Fruit fly (Drosophila melanogaster) whole organism, embryonic: ENCODE measurements around the gene Ssadh.

Experiments
- B-H1 ChIP-seq: fragments of 200-800 bp; sonication (Bioruptor generic); IDR thresholded peaks from 3 replicates; pipeline ENCODE4 v1.3.6; 2022; ENCODE audit warnings: missing biosample characterization, missing genetic modification characterization
- B-H2 ChIP-seq: fragments of 200-800 bp; sonication (Bioruptor generic); optimal IDR thresholded peaks from 2 replicates; lab custom pipeline; 2018; ENCODE audit warnings: missing biosample characterization, mild to moderate bottlenecking, missing genetic modification characterization
- CG10209 ChIP-seq: fragments of 200-800 bp; sonication (Bioruptor generic); optimal IDR thresholded peaks from 3 replicates; lab custom pipeline; 2017; ENCODE audit warnings: missing biosample characterization, mild to moderate bottlenecking, missing genetic modification characterization, missing genetic modification reagents
- CG1024 ChIP-seq: fragments of 200-800 bp; sonication (Bioruptor generic); IDR thresholded peaks from 2 replicates; pipeline ENCODE4 v1.3.6; 2022; ENCODE audit warnings: missing biosample characterization, missing genetic modification characterization
- CG10654 ChIP-seq: fragments of 200-800 bp; sonication (Bioruptor generic); optimal IDR thresholded peaks from 2 replicates; lab custom pipeline; 2016; ENCODE audit warnings: missing biosample characterization, missing genetic modification characterization
- CG11398 ChIP-seq: fragments of 200-800 bp; sonication (Bioruptor generic); optimal IDR thresholded peaks from 2 replicates; lab custom pipeline; 2016; ENCODE audit warnings: missing biosample characterization, missing genetic modification characterization
- CG11560 ChIP-seq: fragments of 200-800 bp; sonication (Bioruptor generic); IDR thresholded peaks from 3 replicates; pipeline ENCODE4 v1.3.6; 2022; ENCODE audit warnings: missing biosample characterization, missing genetic modification characterization
- CG12071 ChIP-seq: fragments of 200-800 bp; sonication (Bioruptor generic); optimal IDR thresholded peaks from 3 replicates; lab custom pipeline; 2018; ENCODE audit warnings: missing biosample characterization, mild to moderate bottlenecking, missing genetic modification characterization
- CG13424 ChIP-seq: fragments of 200-800 bp; sonication (Bioruptor generic); optimal IDR thresholded peaks from 2 replicates; lab custom pipeline; 2019; ENCODE audit warnings: missing biosample characterization, mild to moderate bottlenecking, missing genetic modification characterization, moderate library complexity
- CG1602 ChIP-seq: fragments of 200-800 bp; sonication (Bioruptor generic); optimal IDR thresholded peaks from 3 replicates; lab custom pipeline; 2016; ENCODE audit warnings: missing biosample characterization, missing genetic modification characterization
- CG17568 ChIP-seq: fragments of 200-800 bp; sonication (Bioruptor generic); optimal IDR thresholded peaks from 2 replicates; lab custom pipeline; 2018; ENCODE audit warnings: missing biosample characterization, mild to moderate bottlenecking, missing genetic modification characterization, moderate library complexity
- CG2116 ChIP-seq: fragments of 200-800 bp; sonication (Bioruptor generic); optimal IDR thresholded peaks from 3 replicates; lab custom pipeline; 2018; ENCODE audit warnings: missing biosample characterization, mild to moderate bottlenecking, missing genetic modification characterization
- CG2129 ChIP-seq: fragments of 200-800 bp; sonication (Bioruptor generic); IDR thresholded peaks from 2 replicates; pipeline ENCODE4 v1.3.6; 2022; ENCODE audit warnings: missing biosample characterization, missing genetic modification characterization; ENCODE audit not compliant: partially characterized antibody
- CG30020 ChIP-seq: fragments of 200-800 bp; optimal IDR thresholded peaks from 2 replicates; lab custom pipeline; 2019; ENCODE audit warnings: missing biosample characterization, mild to moderate bottlenecking, missing genetic modification characterization, moderate library complexity
- CG30431 ChIP-seq: fragments of 200-800 bp; sonication (Bioruptor generic); optimal IDR thresholded peaks from 2 replicates; lab custom pipeline; 2017; ENCODE audit warnings: missing biosample characterization, missing genetic modification characterization
- CG31441 ChIP-seq: fragments of 200-800 bp; sonication (Bioruptor generic); IDR thresholded peaks from 2 replicates; pipeline ENCODE4 v1.3.6; 2022; ENCODE audit warnings: missing biosample characterization, missing genetic modification characterization
- CG33213 ChIP-seq: fragments of 200-800 bp; sonication (Bioruptor generic); optimal IDR thresholded peaks from 3 replicates; lab custom pipeline; 2016; ENCODE audit warnings: missing biosample characterization, missing genetic modification characterization
- CG5953 ChIP-seq: fragments of 200-800 bp; sonication (Bioruptor generic); IDR thresholded peaks from 2 replicates; pipeline ENCODE4 v1.3.6; 2022; ENCODE audit warnings: missing biosample characterization, missing genetic modification characterization
- CG6175 ChIP-seq: fragments of 200-800 bp; sonication (Bioruptor generic); IDR thresholded peaks from 3 replicates; pipeline ENCODE4 v1.3.6; 2022; ENCODE audit warnings: missing biosample characterization, missing genetic modification characterization
- CG8478 ChIP-seq: fragments of >200 bp; optimal IDR thresholded peaks from 2 replicates; lab custom pipeline; 2018
- Chrac-16 ChIP-seq: fragments of 200-800 bp; sonication (Bioruptor generic); optimal IDR thresholded peaks from 3 replicates; lab custom pipeline; 2016; ENCODE audit warnings: missing biosample characterization, missing genetic modification characterization
- Dfd ChIP-seq, 2 experiments: fragments of >200 bp; optimal IDR thresholded peaks; 2 replicates each; lab custom pipeline; 2017; ENCODE audit warnings: missing biosample characterization in 2 of 2, missing genetic modification characterization in 2 of 2
- Eip74EF ChIP-seq, 2 experiments: fragments of 200-800 bp in 1 of 2; fragments of >200 bp in 1 of 2; sonication (Bioruptor generic) in 1 of 2; optimal IDR thresholded peaks; 2 replicates each; lab custom pipeline; 2017 to 2019; ENCODE audit warnings: missing biosample characterization in 2 of 2, missing genetic modification characterization in 2 of 2, mild to moderate bottlenecking in 1 of 2, moderate library complexity in 1 of 2
- HLHmδ ChIP-seq: fragments of 200-800 bp; sonication (Bioruptor generic); optimal IDR thresholded peaks from 2 replicates; lab custom pipeline; 2018; ENCODE audit warnings: missing biosample characterization, mild to moderate bottlenecking, missing genetic modification characterization, moderate library complexity
- Hr3 ChIP-seq: fragments of 200-800 bp; sonication (Bioruptor generic); optimal IDR thresholded peaks from 3 replicates; lab custom pipeline; 2016; ENCODE audit warnings: missing biosample characterization, missing genetic modification characterization
- Lim3 ChIP-seq: fragments of 200-800 bp; sonication (Bioruptor generic); IDR thresholded peaks from 2 replicates; pipeline ENCODE4 v1.3.6; 2022; ENCODE audit warnings: missing biosample characterization, missing genetic modification characterization
- Mad ChIP-seq: fragments of 200-800 bp; sonication (Bioruptor generic); optimal IDR thresholded peaks from 2 replicates; lab custom pipeline; 2016; ENCODE audit warnings: missing biosample characterization, missing genetic modification characterization
- NfI ChIP-seq: fragments of 200-800 bp; sonication (Bioruptor generic); optimal IDR thresholded peaks from 3 replicates; lab custom pipeline; 2018; ENCODE audit warnings: missing biosample characterization, mild to moderate bottlenecking, missing genetic modification characterization, moderate library complexity
- Pdp1 ChIP-seq, 2 experiments: fragments of 200-800 bp; sonication (Bioruptor generic); optimal IDR thresholded peaks; 3 replicates each; lab custom pipeline; 2016; ENCODE audit warnings: missing biosample characterization in 2 of 2, missing genetic modification characterization in 2 of 2, mild to moderate bottlenecking in 1 of 2, moderate library complexity in 1 of 2
- Rfx ChIP-seq: fragments of 200-800 bp; sonication (Bioruptor generic); IDR thresholded peaks from 2 replicates; pipeline ENCODE4 v1.3.6; 2022; ENCODE audit warnings: missing biosample characterization, missing genetic modification characterization
- Ssrp ChIP-seq: fragments of 200-800 bp; sonication (Bioruptor generic); optimal IDR thresholded peaks from 2 replicates; lab custom pipeline; 2018; ENCODE audit warnings: missing biosample characterization, mild to moderate bottlenecking, missing genetic modification characterization, moderate library complexity
- btn ChIP-seq: fragments of 200-800 bp; sonication (Bioruptor generic); optimal IDR thresholded peaks from 2 replicates; lab custom pipeline; 2016; ENCODE audit warnings: missing biosample characterization, missing genetic modification characterization
- chif ChIP-seq, 2 experiments: fragments of 200-800 bp; sonication (Bioruptor generic); optimal IDR thresholded peaks; 3 replicates each; lab custom pipeline; 2016; ENCODE audit warnings: missing biosample characterization in 2 of 2, missing genetic modification characterization in 2 of 2
- chm ChIP-seq: fragments of 200-800 bp; sonication (Bioruptor generic); IDR thresholded peaks from 2 replicates; pipeline ENCODE4 v1.3.6; 2022; ENCODE audit warnings: missing biosample characterization, missing genetic modification characterization
- croc ChIP-seq: fragments of 200-800 bp; sonication (Bioruptor generic); conservative IDR thresholded peaks from 3 replicates; pipeline ENCODE4 v1.3.6; 2022; ENCODE audit warnings: missing biosample characterization, missing genetic modification characterization
- disco-r ChIP-seq: fragments of 200-800 bp; sonication (Bioruptor generic); optimal IDR thresholded peaks from 2 replicates; lab custom pipeline; 2016; ENCODE audit warnings: missing biosample characterization, missing genetic modification characterization
- dmrt11E ChIP-seq: fragments of 200-800 bp; sonication (Bioruptor generic); optimal IDR thresholded peaks from 3 replicates; lab custom pipeline; 2018; ENCODE audit warnings: missing biosample characterization, mild to moderate bottlenecking, missing genetic modification characterization, moderate library complexity
- gcm ChIP-seq: fragments of 200-800 bp; sonication (Bioruptor generic); optimal IDR thresholded peaks from 2 replicates; lab custom pipeline; 2019; ENCODE audit warnings: missing biosample characterization, mild to moderate bottlenecking, missing genetic modification characterization, moderate library complexity
- grau ChIP-seq: fragments of 200-800 bp; optimal IDR thresholded peaks from 3 replicates; lab custom pipeline; 2019; ENCODE audit warnings: missing biosample characterization, mild to moderate bottlenecking, missing genetic modification characterization, moderate library complexity
- grn ChIP-seq: fragments of 200-800 bp; sonication (Bioruptor generic); optimal IDR thresholded peaks from 3 replicates; lab custom pipeline; 2017; ENCODE audit warnings: missing biosample characterization, missing genetic modification characterization
- ham ChIP-seq: fragments of 200-800 bp; sonication (Bioruptor generic); IDR thresholded peaks from 2 replicates; pipeline ENCODE4 v1.3.6; 2022; ENCODE audit warnings: missing biosample characterization, missing genetic modification characterization
- hb ChIP-seq: fragments of 200-800 bp; sonication (Bioruptor generic); IDR thresholded peaks from 3 replicates; pipeline ENCODE4 v1.3.6; 2022; ENCODE audit warnings: missing biosample characterization, missing genetic modification characterization; ENCODE audit not compliant: partially characterized antibody
- knrl ChIP-seq: fragments of 200-800 bp; sonication (Bioruptor generic); IDR thresholded peaks from 3 replicates; pipeline ENCODE4 v1.3.6; 2022; ENCODE audit warnings: missing biosample characterization, missing genetic modification characterization; ENCODE audit not compliant: partially characterized antibody
- nau ChIP-seq: fragments of 200-800 bp; sonication (Bioruptor generic); optimal IDR thresholded peaks from 3 replicates; lab custom pipeline; 2017; ENCODE audit warnings: missing biosample characterization, mild to moderate bottlenecking, missing genetic modification characterization, missing genetic modification reagents
- nerfin-1 ChIP-seq: fragments of 200-800 bp; sonication (Bioruptor generic); optimal IDR thresholded peaks from 3 replicates; lab custom pipeline; 2019; ENCODE audit warnings: missing biosample characterization, mild to moderate bottlenecking, missing genetic modification characterization, moderate library complexity
- phol ChIP-seq: fragments of 200-800 bp; sonication (Bioruptor generic); optimal IDR thresholded peaks from 3 replicates; lab custom pipeline; 2018; ENCODE audit warnings: missing biosample characterization, mild to moderate bottlenecking, missing genetic modification characterization, moderate library complexity
- pzg ChIP-seq: fragments of 200-800 bp; sonication (Bioruptor generic); optimal IDR thresholded peaks from 3 replicates; lab custom pipeline; 2018; ENCODE audit warnings: missing biosample characterization, mild to moderate bottlenecking, missing genetic modification characterization, moderate library complexity
- repo ChIP-seq: fragments of 200-800 bp; sonication (Bioruptor generic); optimal IDR thresholded peaks from 2 replicates; lab custom pipeline; 2016; ENCODE audit warnings: missing biosample characterization, missing genetic modification characterization
- sd ChIP-seq: fragments of 200-800 bp; sonication (Bioruptor generic); optimal IDR thresholded peaks from 3 replicates; lab custom pipeline; 2018; ENCODE audit warnings: missing biosample characterization, mild to moderate bottlenecking, missing genetic modification characterization, moderate library complexity
- tx ChIP-seq: fragments of 200-800 bp; sonication (Bioruptor generic); optimal IDR thresholded peaks from 2 replicates; lab custom pipeline; 2016; ENCODE audit warnings: missing biosample characterization, missing genetic modification characterization

Gene Ssadh

DNA sequence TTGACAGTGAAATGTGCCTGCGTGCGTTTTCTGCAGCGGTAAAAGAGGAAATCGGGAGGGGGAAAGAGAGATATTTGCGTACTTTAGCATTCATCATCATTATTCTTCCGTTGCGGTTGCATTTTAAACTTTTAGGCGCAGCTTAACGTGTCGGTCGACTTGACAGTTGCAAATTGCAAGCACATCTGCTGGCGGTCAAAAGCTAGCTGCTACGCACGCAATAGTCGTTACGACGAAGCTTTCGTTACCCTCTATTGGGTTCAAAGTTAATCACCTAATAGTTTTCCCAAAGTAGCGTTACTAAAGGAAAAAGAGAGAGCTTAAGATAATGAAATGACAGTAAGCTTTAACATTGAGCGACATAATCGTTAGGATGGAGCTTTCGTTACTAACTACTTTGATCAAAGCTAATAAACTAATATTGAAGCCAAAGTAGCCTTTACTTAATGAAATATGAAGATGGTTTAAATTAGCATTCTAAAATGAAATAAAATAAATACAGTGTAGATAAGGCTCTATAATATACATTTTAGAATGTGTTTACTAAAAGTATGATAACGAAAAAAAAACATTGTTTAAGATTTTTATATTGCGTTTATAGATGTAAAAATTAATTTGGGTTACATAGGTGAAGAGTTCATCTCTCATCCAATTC, 25.5 kb upstream of the Ssadh start (continued):
- no peak for TF ChIP-seq CG10209 (GFP tag; lab: Kevin White, UChicago)
- TF ChIP-seq chm (GFP tag; lab: Robert Waterston, UW) = no peak
- TF ChIP-seq CG12071 (GFP tag; lab: Kevin White, UChicago) = no peak
- TF ChIP-seq Ssrp (tag; lab: Kevin White, UChicago) = no peak
- TF ChIP-seq phol (tag; lab: Kevin White, UChicago) = no peak
- TF ChIP-seq CG1602 = no peak
- no peak for TF ChIP-seq CG33213
- TF ChIP-seq Hr3 = no peak
- no peak for TF ChIP-seq Mad (GFP tag; lab: Kevin White, UChicago)
- peak in 1 of 2 experiments; percentile 71 for TF ChIP-seq Pdp1 (GFP tag; optimal IDR thresholded peaks at IDR 0.05; lab: Kevin White, UChicago)
- TF ChIP-seq nau (GFP tag; lab: Kevin White, UChicago) = no peak
- no peak for TF ChIP-seq gcm (GFP tag; lab: Kevin White, UChicago)
- no peak for TF ChIP-seq CG13424 (tag; lab: Kevin White, UChicago)
- TF ChIP-seq HLHmδ (GFP tag; lab: Kevin White, UChicago) = no peak
- TF ChIP-seq CG31441 (GFP tag; lab: Robert Waterston, UW) = no peak
- no peak for TF ChIP-seq CG2116 (GFP tag; lab: Kevin White, UChicago)
- no peak for TF ChIP-seq repo (GFP tag; lab: Kevin White, UChicago)
- 0 out of 3 replicates have a peak, but pooled peaks have one; percentile 26 for TF ChIP-seq knrl
- no peak for TF ChIP-seq btn (GFP tag; lab: Kevin White, UChicago)
- no peak for TF ChIP-seq CG5953
- TF ChIP-seq tx = no peak
- TF ChIP-seq CG17568 = no peak
- TF ChIP-seq nerfin-1 (tag; lab: Kevin White, UChicago) = no peak
- TF ChIP-seq grau (tag; lab: Kevin White, UChicago) = peak; percentile 4
- TF ChIP-seq chif (GFP tag; optimal IDR thresholded peaks at IDR 0.05; lab: Kevin White, UChicago) = no peak
- no peak for TF ChIP-seq grn (GFP tag; lab: Kevin White, UChicago)
- TF ChIP-seq CG1024 (GFP tag; lab: Robert Waterston, UW) = no peak
- no peak for TF ChIP-seq dmrt11E
- TF ChIP-seq CG30020 (tag; lab: Kevin White, UChicago) = no peak
- no peak for TF ChIP-seq hb (GFP tag; lab: Robert Waterston, UW)
- TF ChIP-seq disco-r (GFP tag; lab: Kevin White, UChicago) = no peak
- TF ChIP-seq B-H2 = peak; percentile 56
- no peak for TF ChIP-seq ham (GFP tag; lab: Robert Waterston, UW)
- TF ChIP-seq Dfd (GFP tag; optimal IDR thresholded peaks at IDR 0.05; lab: Kevin White, UChicago) = no peak
- TF ChIP-seq CG8478 = no peak
- no peak for TF ChIP-seq CG11560
- no peak for TF ChIP-seq CG11398 (GFP tag; lab: Kevin White, UChicago)
- TF ChIP-seq Chrac-16 (GFP tag; lab: Kevin White, UChicago) = no peak
- no peak for TF ChIP-seq sd (tag; lab: Kevin White, UChicago)
- no peak for TF ChIP-seq CG10654
- TF ChIP-seq pzg (GFP tag; lab: Kevin White, UChicago) = peak; percentile 29
- no peak for TF ChIP-seq CG30431 (GFP tag; lab: Kevin White, UChicago)
- TF ChIP-seq Lim3 (GFP tag; lab: Robert Waterston, UW) = no peak
- TF ChIP-seq Rfx (GFP tag; lab: Robert Waterston, UW) = peak; percentile 22; the same call in 1 of the 2 replicates
- TF ChIP-seq CG6175 (GFP tag; lab: Robert Waterston, UW) = peak; percentile 68; the same call in 1 of the 3 replicates
- no peak for TF ChIP-seq CG2129 (GFP tag; lab: Robert Waterston, UW)
- TF ChIP-seq NfI (GFP tag; lab: Kevin White, UChicago) = peak; percentile 6
- TF ChIP-seq B-H1 (GFP tag; lab: Robert Waterston, UW) = no peak
- no peak for TF ChIP-seq croc (GFP tag; lab: Robert Waterston, UW)
- TF ChIP-seq Eip74EF (GFP tag; optimal IDR thresholded peaks at IDR 0.05; lab: Kevin White, UChicago) = no peak
